Fruit fly (Drosophila melanogaster): ENCODE measurements around the gene CG32236.

The CG32236 gene

dm6 chr3L:4690698-4691097, 23.5 kb upstream of the CG32236 start:
- TF ChIP-seq ttk (optimal IDR thresholded peaks at IDR 0.05) (no peak), insv (optimal IDR thresholded peaks at IDR 0.05) (no peak), psq (optimal IDR thresholded peaks at IDR 0.05) (no peak), h (optimal IDR thresholded peaks at IDR 0.05) (no peak), Sin3A (optimal IDR thresholded peaks at IDR 0.05) (no peak), Myc (optimal IDR thresholded peaks at IDR 0.05) (no peak)

dm6 chr3L:4689970-4690369, 22.8 kb upstream of the CG32236 start, which contains the start of gene CG18418:
TSS of gene CG18418 (minus strand) at chr3L:4690070.
- no peak for TF ChIP-seq Myc (optimal IDR thresholded peaks at IDR 0.05)
- no peak for TF ChIP-seq Sin3A (optimal IDR thresholded peaks at IDR 0.05)
- no peak for TF ChIP-seq ttk (optimal IDR thresholded peaks at IDR 0.05)
- no peak for TF ChIP-seq h (optimal IDR thresholded peaks at IDR 0.05)
- TF ChIP-seq psq (optimal IDR thresholded peaks at IDR 0.05) = no peak
- TF ChIP-seq insv (optimal IDR thresholded peaks at IDR 0.05) = no peak

dm6 chr3L:4688674-4689073, 21.5 kb upstream of the CG32236 start, which contains the start of gene CG7514:
TSS of gene CG7514 (minus strand) at chr3L:4688774.
- TF ChIP-seq psq (optimal IDR thresholded peaks at IDR 0.05) = no peak
- TF ChIP-seq Sin3A (optimal IDR thresholded peaks at IDR 0.05) = no peak
- TF ChIP-seq ttk (optimal IDR thresholded peaks at IDR 0.05) = no peak
- no peak for TF ChIP-seq Myc (optimal IDR thresholded peaks at IDR 0.05)
- TF ChIP-seq insv (optimal IDR thresholded peaks at IDR 0.05) = no peak
- no peak for TF ChIP-seq h (optimal IDR thresholded peaks at IDR 0.05)

dm6 chr3L:4687133-4687532, 19.9 kb upstream of the CG32236 start, which contains the start of gene axo:
TSS of gene axo (minus strand) at chr3L:4687317.
- no peak for TF ChIP-seq Myc (optimal IDR thresholded peaks at IDR 0.05)
- no peak for TF ChIP-seq insv (optimal IDR thresholded peaks at IDR 0.05)
- no peak for TF ChIP-seq ttk (optimal IDR thresholded peaks at IDR 0.05)
- TF ChIP-seq h (optimal IDR thresholded peaks at IDR 0.05) = no peak
- no peak for TF ChIP-seq Sin3A (optimal IDR thresholded peaks at IDR 0.05)
- no peak for TF ChIP-seq psq (optimal IDR thresholded peaks at IDR 0.05)

- TF ChIP-seq psq (optimal IDR thresholded peaks at IDR 0.05) (no peak), insv (optimal IDR thresholded peaks at IDR 0.05) (no peak), ttk (optimal IDR thresholded peaks at IDR 0.05) (no peak), h (optimal IDR thresholded peaks at IDR 0.05) (no peak), Myc (optimal IDR thresholded peaks at IDR 0.05) (no peak), Sin3A (optimal IDR thresholded peaks at IDR 0.05) (no peak)
Observed at dm6 chr3L:4686609-4687008, 19.4 kb upstream of the CG32236 start.

- no peak for TF ChIP-seq psq (optimal IDR thresholded peaks at IDR 0.05)
- no peak for TF ChIP-seq insv (optimal IDR thresholded peaks at IDR 0.05)
Observed at dm6 chr3L:4686050-4686449, 18.9 kb upstream of the CG32236 start.

dm6 chr3L:4684622-4685276, 17.6 kb upstream of the CG32236 start:
- TF ChIP-seq ttk (optimal IDR thresholded peaks at IDR 0.05) (no peak), psq (optimal IDR thresholded peaks at IDR 0.05) (no peak), Myc (optimal IDR thresholded peaks at IDR 0.05) (no peak), Sin3A (optimal IDR thresholded peaks at IDR 0.05) (no peak), insv (optimal IDR thresholded peaks at IDR 0.05) (no peak), h (optimal IDR thresholded peaks at IDR 0.05) (no peak)

dm6 chr3L:4679063-4679462, 11.9 kb upstream of the CG32236 start:
- no peak for TF ChIP-seq insv (optimal IDR thresholded peaks at IDR 0.05)
- no peak for TF ChIP-seq Sin3A (optimal IDR thresholded peaks at IDR 0.05)
- no peak for TF ChIP-seq psq (optimal IDR thresholded peaks at IDR 0.05)
- no peak for TF ChIP-seq h (optimal IDR thresholded peaks at IDR 0.05)
- TF ChIP-seq ttk (optimal IDR thresholded peaks at IDR 0.05) = no peak
- no peak for TF ChIP-seq Myc (optimal IDR thresholded peaks at IDR 0.05)

- TF ChIP-seq Sin3A (optimal IDR thresholded peaks at IDR 0.05) (no peak), psq (optimal IDR thresholded peaks at IDR 0.05) (no peak), ttk (optimal IDR thresholded peaks at IDR 0.05) (no peak), Myc (optimal IDR thresholded peaks at IDR 0.05) (no peak), h (optimal IDR thresholded peaks at IDR 0.05) (no peak), insv (optimal IDR thresholded peaks at IDR 0.05) (no peak)
Observed at dm6 chr3L:4677532-4677931, 10.3 kb upstream of the CG32236 start, which contains the start of gene CG34266. TSS of gene CG34266 (plus strand) at chr3L:4677832.

- TF ChIP-seq ttk (optimal IDR thresholded peaks at IDR 0.05) (no peak), h (optimal IDR thresholded peaks at IDR 0.05) (no peak), psq (optimal IDR thresholded peaks at IDR 0.05) (no peak), Sin3A (optimal IDR thresholded peaks at IDR 0.05) (no peak), insv (optimal IDR thresholded peaks at IDR 0.05) (no peak), Myc (optimal IDR thresholded peaks at IDR 0.05) (no peak)
Observed at dm6 chr3L:4647976-4648375, 19.2 kb downstream of the CG32236 start, which contains the start of gene TTLL1B. TSS of gene TTLL1B (plus strand) at chr3L:4648276.

dm6 chr3L:4634689-4635088, 32.5 kb downstream of the CG32236 start, which contains the start of gene CG13716:
TSS of gene CG13716 (minus strand) at chr3L:4634789.
- TF ChIP-seq psq (optimal IDR thresholded peaks at IDR 0.05) (no peak), insv (optimal IDR thresholded peaks at IDR 0.05) (no peak)

dm6 chr3L:4627012-4627411, 40.2 kb downstream of the CG32236 start:
- no peak for TF ChIP-seq ttk (optimal IDR thresholded peaks at IDR 0.05)
- no peak for TF ChIP-seq Myc (optimal IDR thresholded peaks at IDR 0.05)
- no peak for TF ChIP-seq Sin3A (optimal IDR thresholded peaks at IDR 0.05)
- TF ChIP-seq psq (optimal IDR thresholded peaks at IDR 0.05) = no peak
- no peak for TF ChIP-seq h (optimal IDR thresholded peaks at IDR 0.05)
- no peak for TF ChIP-seq insv (optimal IDR thresholded peaks at IDR 0.05)

- TF ChIP-seq ttk (optimal IDR thresholded peaks at IDR 0.05) (no peak), insv (optimal IDR thresholded peaks at IDR 0.05) (no peak), Myc (optimal IDR thresholded peaks at IDR 0.05) (no peak), h (optimal IDR thresholded peaks at IDR 0.05) (no peak), psq (optimal IDR thresholded peaks at IDR 0.05) (no peak), Sin3A (optimal IDR thresholded peaks at IDR 0.05) (no peak)
Observed at dm6 chr3L:4626434-4626833, 40.8 kb downstream of the CG32236 start, which contains the start of gene HDAC1. TSS of gene HDAC1 (plus strand) at chr3L:4626734.

Data from Kc167 (cell line).